Worm (Caenorhabditis elegans): ENCODE results near the gene clec-76.

- no peak for TF ChIP-seq lin-11 (tag; optimal IDR thresholded peaks at IDR 0.05)
- no peak for TF ChIP-seq skn-1 (tag; optimal IDR thresholded peaks at IDR 0.05)
- TF ChIP-seq ztf-11 (tag; optimal IDR thresholded peaks at IDR 0.05), result no peak
- TF ChIP-seq nhr-25 (tag; optimal IDR thresholded peaks at IDR 0.05), result no peak
- no peak for TF ChIP-seq ZK546.5 (tag; optimal IDR thresholded peaks at IDR 0.05)
- TF ChIP-seq nhr-237 (tag; optimal IDR thresholded peaks at IDR 0.05), result no peak
- TF ChIP-seq ceh-16 (tag; optimal IDR thresholded peaks at IDR 0.05), result no peak
- no peak for TF ChIP-seq blmp-1 (tag; optimal IDR thresholded peaks at IDR 0.05; ENCODE audit: insufficient read depth)
- no peak for TF ChIP-seq ceh-82 (tag; optimal IDR thresholded peaks at IDR 0.05)
- no peak for TF ChIP-seq elt-3 (tag; optimal IDR thresholded peaks at IDR 0.05)
- TF ChIP-seq R02D3.7 (tag; optimal IDR thresholded peaks at IDR 0.05), result no peak
- TF ChIP-seq aly-2 (tag; optimal IDR thresholded peaks at IDR 0.05), result no peak
- TF ChIP-seq mab-5 (tag; optimal IDR thresholded peaks at IDR 0.05), result no peak
- TF ChIP-seq ama-1 (optimal IDR thresholded peaks at IDR 0.05), result no peak
Measured at ce11 chrIV:3926117-3926516, 38.9 kb upstream of the clec-76 start, which contains the start of gene clec-68.
